Worm (Caenorhabditis elegans): ENCODE results near the gene acp-5.

DNA sequence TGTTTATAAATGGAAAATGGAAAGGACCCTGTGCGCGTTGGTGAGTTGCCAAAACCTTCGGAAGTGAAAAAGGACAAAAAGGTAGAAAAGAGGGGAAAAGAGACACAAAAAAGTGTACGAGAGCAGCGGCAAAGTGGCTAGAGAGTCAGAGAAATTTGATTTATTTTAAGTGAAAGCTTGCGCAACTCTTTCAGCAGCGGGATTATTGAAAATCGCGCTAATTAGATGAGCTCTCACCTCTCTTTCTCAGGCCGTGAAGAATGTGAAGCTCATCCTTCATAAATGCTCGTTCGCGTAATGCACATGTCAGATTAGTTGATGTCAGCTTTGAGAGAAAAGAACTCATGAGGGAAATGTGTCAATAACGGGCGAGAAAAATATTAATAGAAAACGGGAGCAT lies 30.0 kb upstream of the acp-5 start:
- TF ChIP-seq ama-1 (optimal IDR thresholded peaks at IDR 0.05) (no peak), B0310.2 (tag; optimal IDR thresholded peaks at IDR 0.05) (no peak)

Measured in whole organism, early embryonic.